Worm (Caenorhabditis elegans) whole organism, young adult: ENCODE measurements around the gene srx-23.
A peak's percentile ranks its signal among the peaks of the same experiment; 100 is the strongest.

Source experiments
- F10E7.11 ChIP-seq: sonication (generic microtip); optimal IDR thresholded peaks from 2 replicates; lab custom pipeline; 2017; ENCODE audit warnings: mild to moderate bottlenecking, missing genetic modification characterization, moderate library complexity, missing compliant biosample characterization
- F33H1.4 ChIP-seq: fragments of 200-800 bp; sonication (Bioruptor generic); IDR thresholded peaks from 2 replicates; pipeline ENCODE4 v1.3.6; 2022; ENCODE audit warnings: missing genetic modification reagents, missing genetic modification characterization, missing compliant biosample characterization
- F37B4.10 ChIP-seq: fragments of 200-800 bp; sonication (Bioruptor generic); IDR thresholded peaks from 2 replicates; pipeline ENCODE4 v1.3.6; 2022; ENCODE audit warnings: missing genetic modification characterization, missing compliant biosample characterization
- F49E8.2 ChIP-seq: sonication (generic microtip); optimal IDR thresholded peaks from 3 replicates; lab custom pipeline; 2017; ENCODE audit warnings: missing genetic modification characterization, mild to moderate bottlenecking, missing compliant biosample characterization, antibody characterized with exemption, moderate library complexity; ENCODE audit not compliant: insufficient read depth
- F57C9.4 ChIP-seq: sonication (generic microtip); optimal IDR thresholded peaks from 2 replicates; lab custom pipeline; 2017; ENCODE audit warnings: mild to moderate bottlenecking, missing genetic modification characterization, missing compliant biosample characterization
- T26A5.8 ChIP-seq: sonication (generic microtip); optimal IDR thresholded peaks from 2 replicates; lab custom pipeline; 2016; ENCODE audit warnings: missing genetic modification characterization, missing compliant biosample characterization
- Y56A3A.18 ChIP-seq: fragments of 200-800 bp; sonication (Bioruptor generic); IDR thresholded peaks from 2 replicates; pipeline ENCODE4 v1.3.6; 2022; ENCODE audit warnings: missing genetic modification reagents, missing genetic modification characterization, missing compliant biosample characterization
- ZK185.1 ChIP-seq: sonication (generic microtip); optimal IDR thresholded peaks from 2 replicates; lab custom pipeline; 2016; ENCODE audit warnings: mild to moderate bottlenecking, missing genetic modification characterization, missing compliant biosample characterization; ENCODE audit not compliant: poor library complexity, severe bottlenecking
- ama-1 ChIP-seq, 3 experiments: fragments of 150-350 bp in 1 of 3; sonication (generic microtip) in 2 of 3; optimal IDR thresholded peaks; 2 replicates each; lab custom pipeline; 2014 to 2018; ENCODE audit warnings: missing biosample characterization in 2 of 3, missing genetic modification characterization in 2 of 3, missing genetic modification reagents in 2 of 3
- aptf-2 ChIP-seq: fragments of 200-800 bp; sonication (Bioruptor generic); conservative IDR thresholded peaks from 2 replicates; pipeline ENCODE4 v1.3.6; 2022; ENCODE audit warnings: missing genetic modification reagents, missing genetic modification characterization, missing compliant biosample characterization
- attf-3 ChIP-seq: fragments of 200-800 bp; sonication (Bioruptor generic); conservative IDR thresholded peaks from 2 replicates; pipeline ENCODE4 v1.3.6; 2022; ENCODE audit warnings: missing genetic modification reagents, missing genetic modification characterization, missing compliant biosample characterization
- cebp-1 ChIP-seq, 2 experiments: fragments of 200-800 bp in 1 of 2; sonication (Bioruptor generic) in 1 of 2; sonication (generic microtip) in 1 of 2; IDR thresholded peaks in 1 of 2; optimal IDR thresholded peaks in 1 of 2; 2 replicates each; pipeline versions ENCODE4 v1.3.6 to Lab custom; 2017 to 2022; ENCODE audit warnings: missing compliant biosample characterization in 2 of 2, missing genetic modification characterization in 2 of 2, mild to moderate bottlenecking in 1 of 2, missing genetic modification reagents in 1 of 2, moderate library complexity in 1 of 2
- ceh-58 ChIP-seq: fragments of 200-800 bp; sonication (Bioruptor generic); IDR thresholded peaks from 2 replicates; pipeline ENCODE4 v1.3.6; 2022; ENCODE audit warnings: missing genetic modification characterization, missing compliant biosample characterization
- dox-1 ChIP-seq: fragments of 200-800 bp; sonication (Bioruptor generic); IDR thresholded peaks from 2 replicates; pipeline ENCODE4 v1.3.6; 2022; ENCODE audit warnings: missing genetic modification reagents, missing genetic modification characterization, missing compliant biosample characterization
- dpff-1 ChIP-seq: sonication (generic microtip); optimal IDR thresholded peaks from 2 replicates; lab custom pipeline; 2017; ENCODE audit warnings: mild to moderate bottlenecking, missing genetic modification characterization, missing compliant biosample characterization
- egl-18 ChIP-seq: fragments of 200-800 bp; sonication (Bioruptor generic); IDR thresholded peaks from 2 replicates; pipeline ENCODE4 v1.3.6; 2022; ENCODE audit warnings: missing genetic modification reagents, missing genetic modification characterization, missing compliant biosample characterization
- egl-44 ChIP-seq: fragments of 200-800 bp; sonication (Bioruptor generic); IDR thresholded peaks from 2 replicates; pipeline ENCODE4 v1.3.6; 2022; ENCODE audit warnings: missing genetic modification reagents, missing genetic modification characterization, missing compliant biosample characterization
- ekl-4 ChIP-seq: fragments of 200-800 bp; sonication (Bioruptor generic); IDR thresholded peaks from 2 replicates; pipeline ENCODE4 v1.3.6; 2022; ENCODE audit warnings: missing genetic modification reagents, missing genetic modification characterization, missing compliant biosample characterization
- ets-4 ChIP-seq: fragments of 200-800 bp; sonication (Bioruptor generic); optimal IDR thresholded peaks from 2 replicates; lab custom pipeline; 2018; ENCODE audit warnings: mild to moderate bottlenecking, missing genetic modification characterization, missing compliant biosample characterization
- gei-17 ChIP-seq: fragments of 200-800 bp; sonication (Bioruptor generic); optimal IDR thresholded peaks from 2 replicates; lab custom pipeline; 2018; ENCODE audit warnings: mild to moderate bottlenecking, missing genetic modification characterization, missing compliant biosample characterization
- hlh-12 ChIP-seq: sonication (generic microtip); optimal IDR thresholded peaks from 2 replicates; lab custom pipeline; 2016; ENCODE audit warnings: missing genetic modification characterization, missing compliant biosample characterization
- hlh-26 ChIP-seq: fragments of 200-800 bp; sonication (Bioruptor generic); conservative IDR thresholded peaks from 2 replicates; pipeline ENCODE4 v1.3.6; 2022; ENCODE audit warnings: missing genetic modification reagents, missing genetic modification characterization, missing compliant biosample characterization
- hrde-1 ChIP-seq: sonication (generic microtip); optimal IDR thresholded peaks from 2 replicates; lab custom pipeline; 2016; ENCODE audit warnings: missing genetic modification characterization, mild to moderate bottlenecking, missing compliant biosample characterization, moderate library complexity, missing genotype, missing genetic modification reagents, borderline replicate concordance
- hsf-1 ChIP-seq: fragments of 200-800 bp; sonication (Bioruptor generic); IDR thresholded peaks from 2 replicates; pipeline ENCODE4 v1.3.6; 2022; ENCODE audit warnings: missing genetic modification reagents, missing genetic modification characterization, missing compliant biosample characterization
- lin-54 ChIP-seq: fragments of 200-800 bp; sonication (Bioruptor generic); optimal IDR thresholded peaks from 2 replicates; lab custom pipeline; 2018; ENCODE audit warnings: mild to moderate bottlenecking, missing genetic modification characterization, missing compliant biosample characterization
- lsy-27 ChIP-seq: sonication (generic microtip); optimal IDR thresholded peaks from 2 replicates; lab custom pipeline; 2017; ENCODE audit warnings: missing genetic modification characterization, mild to moderate bottlenecking, missing compliant biosample characterization, antibody characterized with exemption, missing genotype, borderline replicate concordance; ENCODE audit not compliant: insufficient read depth
- madf-3 ChIP-seq: fragments of 200-800 bp; sonication (Bioruptor generic); IDR thresholded peaks from 2 replicates; pipeline ENCODE4 v1.3.6; 2022; ENCODE audit warnings: missing genetic modification reagents, missing genetic modification characterization, missing compliant biosample characterization
- mcd-1 ChIP-seq: fragments of 200-800 bp; sonication (Bioruptor generic); IDR thresholded peaks from 2 replicates; pipeline ENCODE4 v1.3.6; 2022; ENCODE audit warnings: missing genetic modification reagents, missing genetic modification characterization, missing compliant biosample characterization
- mel-28 ChIP-seq: sonication (generic microtip); optimal IDR thresholded peaks from 2 replicates; lab custom pipeline; 2016; ENCODE audit warnings: borderline replicate concordance, mild to moderate bottlenecking, missing genetic modification characterization, missing compliant biosample characterization
- mes-4 ChIP-seq: sonication (generic microtip); optimal IDR thresholded peaks from 2 replicates; lab custom pipeline; 2016; ENCODE audit warnings: missing genotype, missing genetic modification characterization, missing compliant biosample characterization
- nfya-1 ChIP-seq: sonication (generic microtip); optimal IDR thresholded peaks from 2 replicates; lab custom pipeline; 2017; ENCODE audit warnings: antibody characterized with exemption, missing compliant biosample characterization, missing genetic modification characterization, borderline replicate concordance; ENCODE audit not compliant: insufficient read depth
- nhr-120 ChIP-seq: fragments of 200-800 bp; sonication (Bioruptor generic); IDR thresholded peaks from 2 replicates; pipeline ENCODE4 v1.3.6; 2022; ENCODE audit warnings: missing genetic modification characterization, missing compliant biosample characterization
- nhr-179 ChIP-seq: sonication (generic microtip); optimal IDR thresholded peaks from 2 replicates; lab custom pipeline; 2016; ENCODE audit warnings: mild to moderate bottlenecking, missing genetic modification characterization, missing compliant biosample characterization
- nhr-27 ChIP-seq: fragments of 200-800 bp; sonication (Bioruptor generic); optimal IDR thresholded peaks from 2 replicates; lab custom pipeline; 2018; ENCODE audit warnings: mild to moderate bottlenecking, missing genetic modification characterization, moderate library complexity, missing compliant biosample characterization
- nhr-80 ChIP-seq: sonication (generic microtip); optimal IDR thresholded peaks from 2 replicates; lab custom pipeline; 2016; ENCODE audit warnings: missing genetic modification characterization, missing compliant biosample characterization
- pbrm-1 ChIP-seq: fragments of 200-800 bp; sonication (Bioruptor generic); IDR thresholded peaks from 2 replicates; pipeline ENCODE4 v1.3.6; 2022; ENCODE audit warnings: missing genetic modification reagents, missing genetic modification characterization, missing compliant biosample characterization
- repo-1 ChIP-seq: sonication (generic microtip); optimal IDR thresholded peaks from 2 replicates; lab custom pipeline; 2017; ENCODE audit warnings: mild to moderate bottlenecking, missing genetic modification characterization, missing compliant biosample characterization
- rpc-1 ChIP-seq, 2 experiments: fragments of 150-350 bp in 1 of 2; sonication (generic microtip) in 1 of 2; optimal IDR thresholded peaks; 2 replicates each; lab custom pipeline; 2014 to 2018; ENCODE audit warnings: missing biosample characterization in 1 of 2, missing genetic modification characterization in 1 of 2, missing genetic modification reagents in 1 of 2, missing genotype in 1 of 2
- sea-2 ChIP-seq: fragments of 200-800 bp; sonication (Bioruptor generic); IDR thresholded peaks from 2 replicates; pipeline ENCODE4 v1.3.6; 2022; ENCODE audit warnings: missing genetic modification characterization, missing compliant biosample characterization
- snpc-1.1 ChIP-seq: sonication (generic microtip); optimal IDR thresholded peaks from 2 replicates; lab custom pipeline; 2017; ENCODE audit warnings: missing genetic modification characterization, mild to moderate bottlenecking, missing compliant biosample characterization, antibody characterized with exemption, moderate library complexity, missing genotype, missing genetic modification reagents; ENCODE audit not compliant: insufficient read depth
- somi-1 ChIP-seq: fragments of 200-800 bp; sonication (Bioruptor generic); optimal IDR thresholded peaks from 2 replicates; lab custom pipeline; 2018; ENCODE audit warnings: mild to moderate bottlenecking, missing genetic modification characterization, missing compliant biosample characterization
- tbx-9 ChIP-seq: sonication (generic microtip); optimal IDR thresholded peaks from 2 replicates; lab custom pipeline; 2016; ENCODE audit warnings: borderline replicate concordance, missing genetic modification characterization, inconsistent platforms, missing compliant biosample characterization
- tlf-1 ChIP-seq: fragments of 200-800 bp; sonication (Bioruptor generic); optimal IDR thresholded peaks from 2 replicates; lab custom pipeline; 2018; ENCODE audit warnings: mild to moderate bottlenecking, missing genetic modification characterization, missing compliant biosample characterization
- unc-62 ChIP-seq: fragments of 150-350 bp; optimal IDR thresholded peaks from 2 replicates; lab custom pipeline; 2014; ENCODE audit warnings: missing biosample characterization, missing genetic modification reagents, missing genetic modification characterization
- xnd-1 ChIP-seq: sonication (generic microtip); optimal IDR thresholded peaks from 2 replicates; lab custom pipeline; 2016; ENCODE audit warnings: missing genotype, missing genetic modification reagents, missing genetic modification characterization, missing compliant biosample characterization
- ztf-22 ChIP-seq: fragments of 200-800 bp; sonication (Bioruptor generic); optimal IDR thresholded peaks from 2 replicates; lab custom pipeline; 2018; ENCODE audit warnings: mild to moderate bottlenecking, missing genetic modification characterization, moderate library complexity, missing compliant biosample characterization

The srx-23 gene

ce11 chrV:723895-724352, 41.8 kb downstream of the srx-23 start, which contains the start of gene fbxb-72 (continued):
- TF ChIP-seq nhr-120 (0 out of 2 replicates have a peak, but pooled peaks have one; percentile 59), dpff-1 (tag; lab: Kevin White, UChicago) (no peak), nhr-80 (peak; percentile 39), Y56A3A.18 (peak; percentile 81; the same call in 1 of the 2 replicates), ZK185.1 (peak; percentile 95), gei-17 (GFP tag; lab: Kevin White, UChicago) (peak; percentile 38), hsf-1 (GFP tag; lab: Robert Waterston, UW) (peak; percentile 23; the same call in 1 of the 2 replicates), hlh-12 (tag; lab: Kevin White, UChicago) (no peak), lin-54 (GFP tag; lab: Kevin White, UChicago) (no peak), F49E8.2 (tag; lab: Kevin White, UChicago) (no peak), F10E7.11 (tag; lab: Kevin White, UChicago) (no peak), ama-1 (optimal IDR thresholded peaks at IDR 0.05; lab: Kevin White, UChicago) (peak; percentile 96), ama-1 (GFP tag; optimal IDR thresholded peaks at IDR 0.05; lab: Kevin White, UChicago) (no peak), unc-62 (GFP tag; lab: Kevin White, UChicago) (no peak), nhr-179 (no peak), pbrm-1 (peak; percentile 52), ets-4 (GFP tag; lab: Kevin White, UChicago) (no peak), egl-44 (GFP tag; lab: Robert Waterston, UW) (no peak; the same call in 1 of the 2 replicates), repo-1 (tag; lab: Kevin White, UChicago) (peak; percentile 90), tlf-1 (GFP tag; lab: Kevin White, UChicago) (peak; percentile 89), T26A5.8 (tag; lab: Kevin White, UChicago) (no peak), mcd-1 (peak; percentile 38; the same call in 1 of the 2 replicates), xnd-1 (tag; lab: Kevin White, UChicago) (no peak), rpc-1 (optimal IDR thresholded peaks at IDR 0.05; lab: Kevin White, UChicago) (no peak), rpc-1 (tag; optimal IDR thresholded peaks at IDR 0.05; lab: Kevin White, UChicago) (no peak), ceh-58 (GFP tag; lab: Robert Waterston, UW) (no peak), F37B4.10 (GFP tag; lab: Robert Waterston, UW) (no peak), dox-1 (no peak), nfya-1 (tag; lab: Kevin White, UChicago) (no peak), somi-1 (GFP tag; lab: Kevin White, UChicago) (peak; percentile 73), mes-4 (no peak), lsy-27 (tag; lab: Kevin White, UChicago) (no peak), egl-18 (GFP tag; lab: Robert Waterston, UW) (no peak), ztf-22 (GFP tag; lab: Kevin White, UChicago) (peak; percentile 65), hrde-1 (tag; lab: Kevin White, UChicago) (no peak), sea-2 (0 out of 2 replicates have a peak, but pooled peaks have one; percentile 9), snpc-1.1 (no peak), F57C9.4 (tag; lab: Kevin White, UChicago) (peak; percentile 85), mel-28 (tag; lab: Kevin White, UChicago) (no peak), aptf-2 (no peak), F33H1.4 (GFP tag; lab: Robert Waterston, UW) (no peak), cebp-1 (GFP tag; IDR thresholded peaks at IDR 0.05; lab: Robert Waterston, UW) (peak; percentile 73), cebp-1 (tag; optimal IDR thresholded peaks at IDR 0.05; lab: Kevin White, UChicago) (peak; percentile 89), madf-3 (0 out of 2 replicates have a peak, but pooled peaks have one; percentile 9), ekl-4 (no peak), hlh-26 (GFP tag; lab: Robert Waterston, UW) (no peak), tbx-9 (no peak), attf-3 (no peak), nhr-27 (tag; lab: Kevin White, UChicago) (peak; percentile 5)
